Fruit fly (Drosophila melanogaster): ENCODE results near the gene bnl.

bnl gene

DNA sequence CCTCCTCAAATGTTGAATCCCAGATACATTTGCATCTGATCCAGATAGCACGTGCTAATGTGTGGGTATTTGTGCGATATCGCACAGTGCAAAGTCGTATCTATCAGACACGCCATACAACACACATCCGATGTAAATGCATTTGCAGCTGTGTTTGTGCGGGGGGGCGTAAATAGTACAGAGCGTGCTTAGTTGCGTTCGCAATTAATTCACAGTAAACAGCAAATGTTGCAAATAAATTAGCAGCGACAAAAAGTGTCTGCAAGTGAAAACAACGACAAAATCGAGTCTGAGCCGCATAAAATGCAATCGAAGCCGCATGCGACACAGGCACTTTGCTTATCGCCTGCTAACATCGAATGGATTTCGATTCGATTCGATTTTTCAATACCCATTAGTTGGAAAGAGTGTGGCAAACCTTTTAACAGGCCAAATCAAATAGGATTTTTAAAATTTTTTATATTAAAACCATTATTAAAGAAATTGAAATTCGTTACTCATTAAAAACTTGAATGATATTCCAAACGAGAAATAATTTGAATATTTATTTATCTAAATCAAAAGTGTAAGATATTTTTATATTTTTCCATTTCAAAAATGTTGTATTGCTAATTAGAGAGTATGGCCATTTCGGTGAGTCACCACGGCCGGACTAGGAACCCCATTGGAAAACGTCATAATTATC is 28.7 kb downstream of the bnl start:
- TF ChIP-seq tj (GFP tag; optimal IDR thresholded peaks at IDR 0.05) (peak; percentile 65), Mnt (GFP tag; optimal IDR thresholded peaks at IDR 0.05) (no peak)

DNA sequence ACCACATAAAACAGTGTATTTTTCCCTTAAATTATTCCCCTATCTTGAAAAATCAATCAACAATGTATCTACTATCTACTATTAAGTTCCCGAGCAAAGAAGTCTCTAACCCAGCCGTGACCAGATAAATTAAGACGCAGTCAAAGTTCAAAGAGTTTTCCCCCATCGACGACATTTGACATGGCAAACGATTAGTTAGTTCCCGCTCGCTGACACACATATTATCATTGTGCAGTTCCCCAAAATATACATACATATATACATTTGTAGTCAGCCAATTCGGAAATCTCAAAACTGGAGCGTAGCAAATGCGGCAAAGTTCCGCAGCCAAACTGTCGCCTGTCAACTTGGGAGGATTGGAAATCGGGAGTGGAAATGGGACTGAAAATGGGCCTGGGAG is 29.5 kb downstream of the bnl start:
- TF ChIP-seq Clk (GFP tag; optimal IDR thresholded peaks at IDR 0.05) (no peak), CG33017 (tag; optimal IDR thresholded peaks at IDR 0.05) (no peak)

DNA sequence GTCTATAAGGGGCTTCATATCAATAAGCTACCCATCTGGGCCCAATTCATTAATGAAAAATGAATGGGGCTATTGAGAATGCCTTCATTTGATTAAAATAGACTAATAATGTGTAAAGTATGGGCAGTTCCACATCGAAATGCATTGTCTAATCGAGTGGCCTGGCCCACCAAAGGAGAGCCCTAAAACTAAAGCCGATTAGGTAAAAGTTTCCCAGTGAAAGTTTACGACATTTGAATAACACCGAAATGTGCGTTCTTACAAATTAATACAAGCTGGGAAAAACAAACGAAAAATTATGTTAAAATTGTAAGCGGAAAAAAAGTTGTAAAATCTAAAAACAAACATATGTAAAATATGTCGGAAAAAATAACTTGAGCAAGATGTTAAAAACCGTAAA is 31.7 kb downstream of the bnl start:
- TF ChIP-seq cnc (optimal IDR thresholded peaks at IDR 0.05) (no peak), CG5204 (GFP tag; optimal IDR thresholded peaks at IDR 0.05) (no peak), CG12768 (GFP tag; optimal IDR thresholded peaks at IDR 0.05) (no peak), CG14711 (tag; optimal IDR thresholded peaks at IDR 0.05) (no peak), CG33017 (tag; optimal IDR thresholded peaks at IDR 0.05) (no peak), Clk (GFP tag; optimal IDR thresholded peaks at IDR 0.05) (no peak)

DNA sequence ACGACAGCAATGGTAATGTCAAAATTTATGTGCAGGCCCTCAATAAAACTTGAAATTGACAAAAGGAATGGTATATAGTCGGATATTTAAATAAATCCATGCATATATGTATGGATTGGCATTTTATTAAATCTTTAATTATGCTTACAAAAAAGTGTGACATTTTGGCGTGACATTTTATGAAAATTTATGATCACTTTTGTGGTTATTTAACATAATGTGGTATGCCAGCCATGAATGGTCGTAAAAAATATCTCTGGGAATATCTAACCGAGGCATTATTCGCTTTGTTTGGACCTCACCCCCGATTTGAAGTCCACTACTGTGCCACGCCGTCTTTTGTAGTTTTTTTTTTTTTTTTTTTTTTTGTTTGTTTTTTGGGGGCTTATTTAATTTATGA is 33.1 kb downstream of the bnl start:
- no peak for TF ChIP-seq Hr96 (GFP tag; optimal IDR thresholded peaks at IDR 0.05)
- no peak for TF ChIP-seq Crg-1 (GFP tag; optimal IDR thresholded peaks at IDR 0.05)
- TF ChIP-seq CG5204 (GFP tag; optimal IDR thresholded peaks at IDR 0.05), result no peak
- no peak for TF ChIP-seq pad (GFP tag; optimal IDR thresholded peaks at IDR 0.05)
- no peak for TF ChIP-seq CG33017 (tag; optimal IDR thresholded peaks at IDR 0.05)
- TF ChIP-seq tj (GFP tag; optimal IDR thresholded peaks at IDR 0.05), result no peak
- no peak for TF ChIP-seq Clk (GFP tag; optimal IDR thresholded peaks at IDR 0.05)

DNA sequence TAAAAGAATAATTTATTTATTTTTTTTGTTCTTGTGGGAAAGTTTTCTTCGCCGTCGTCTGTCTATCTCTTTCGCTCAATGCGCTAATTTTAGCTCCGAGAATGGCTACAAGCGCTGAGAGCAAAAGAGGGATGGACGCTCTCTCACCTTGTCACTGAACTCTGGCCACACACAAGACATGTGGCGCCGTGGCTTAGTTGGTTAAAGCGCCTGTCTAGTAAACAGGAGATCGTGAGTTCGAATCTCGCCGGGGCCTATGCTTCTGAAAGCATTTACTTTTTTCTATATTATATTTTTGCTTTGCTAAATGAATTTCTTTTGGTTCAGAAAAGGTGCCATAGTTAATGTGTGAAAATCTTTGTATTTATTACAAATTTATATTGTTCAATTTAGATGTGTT is 34.1 kb downstream of the bnl start:
- no peak for TF ChIP-seq Crg-1 (GFP tag; optimal IDR thresholded peaks at IDR 0.05)

DNA sequence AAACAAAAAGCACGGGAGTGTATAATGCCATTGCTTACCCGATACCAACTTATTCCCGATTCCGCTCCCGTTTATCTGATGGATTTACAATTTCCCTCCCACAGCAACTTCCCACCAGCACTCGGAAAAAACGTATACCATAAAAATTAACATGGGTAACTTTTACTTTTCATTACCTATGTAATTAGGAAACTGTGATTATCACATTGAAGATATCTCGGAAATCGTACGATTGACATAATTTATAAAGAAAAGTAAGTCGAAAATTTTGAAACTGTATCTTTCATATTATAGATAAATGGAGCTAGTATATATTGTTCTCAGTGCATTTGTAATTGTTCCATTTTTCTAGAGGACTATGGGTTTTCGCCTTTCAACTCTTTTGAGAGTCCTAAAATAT is 34.9 kb downstream of the bnl start:
- TF ChIP-seq pad (GFP tag; optimal IDR thresholded peaks at IDR 0.05) (no peak), CG14711 (tag; optimal IDR thresholded peaks at IDR 0.05) (no peak), CG33017 (tag; optimal IDR thresholded peaks at IDR 0.05) (no peak), CG7045 (GFP tag; optimal IDR thresholded peaks at IDR 0.05) (no peak), bab1 (GFP tag; optimal IDR thresholded peaks at IDR 0.05) (no peak)

DNA sequence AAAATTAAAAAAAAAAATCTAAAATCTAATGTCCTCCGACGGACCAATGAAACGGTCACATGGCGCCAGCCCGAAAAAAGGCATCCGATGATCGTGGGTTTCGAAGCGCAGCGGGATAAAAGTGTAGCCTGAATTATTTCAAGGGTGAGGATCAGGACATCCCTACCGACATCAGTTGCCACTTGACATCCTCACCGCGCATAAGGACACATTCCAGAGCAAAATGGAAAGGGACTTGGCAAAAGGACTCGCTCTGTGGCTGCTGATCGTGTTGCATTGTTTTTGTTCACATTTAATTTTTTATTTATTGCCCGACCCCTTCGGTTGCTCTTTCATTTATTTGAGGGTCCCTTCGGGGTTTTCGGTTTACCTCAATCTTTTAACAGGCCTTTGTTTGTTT is 37.0 kb downstream of the bnl start:
- TF ChIP-seq CG1620 (GFP tag; optimal IDR thresholded peaks at IDR 0.05) (no peak), CG12768 (GFP tag; optimal IDR thresholded peaks at IDR 0.05) (no peak), CG5204 (GFP tag; optimal IDR thresholded peaks at IDR 0.05) (no peak), CG14711 (tag; optimal IDR thresholded peaks at IDR 0.05) (no peak), Clk (GFP tag; optimal IDR thresholded peaks at IDR 0.05) (no peak), CG7101 (tag; optimal IDR thresholded peaks at IDR 0.05) (no peak), CG7045 (GFP tag; optimal IDR thresholded peaks at IDR 0.05) (no peak), toe (GFP tag; optimal IDR thresholded peaks at IDR 0.05) (no peak), Crg-1 (GFP tag; optimal IDR thresholded peaks at IDR 0.05) (no peak), Mnt (GFP tag; optimal IDR thresholded peaks at IDR 0.05) (no peak)

DNA sequence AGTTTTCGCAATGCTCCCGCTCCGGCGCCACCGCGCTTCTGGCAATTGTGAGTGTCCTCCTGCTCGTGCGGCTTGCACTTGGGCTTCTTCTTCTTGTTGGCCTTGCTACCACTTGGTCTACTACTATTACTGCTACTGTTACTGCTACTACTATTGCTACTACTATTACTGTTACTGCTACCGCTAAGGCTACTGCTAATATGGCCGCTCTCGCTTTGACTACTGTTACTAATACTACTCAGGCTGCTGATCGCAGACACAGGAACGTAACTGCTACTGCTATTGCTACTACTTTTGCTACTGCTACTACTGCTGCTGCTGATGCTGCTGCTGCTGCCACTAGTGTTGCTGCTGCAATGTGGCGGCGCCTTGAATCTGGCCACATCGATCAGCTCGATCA is 39.8 kb downstream of the bnl start:
- TF ChIP-seq cnc (optimal IDR thresholded peaks at IDR 0.05) (no peak), toe (GFP tag; optimal IDR thresholded peaks at IDR 0.05) (no peak), CG12768 (GFP tag; optimal IDR thresholded peaks at IDR 0.05) (no peak), CG7101 (tag; optimal IDR thresholded peaks at IDR 0.05) (no peak), cic (GFP tag; optimal IDR thresholded peaks at IDR 0.05) (no peak), CG5204 (GFP tag; optimal IDR thresholded peaks at IDR 0.05) (no peak), pad (GFP tag; optimal IDR thresholded peaks at IDR 0.05) (no peak), tj (GFP tag; optimal IDR thresholded peaks at IDR 0.05) (no peak), bab1 (GFP tag; optimal IDR thresholded peaks at IDR 0.05) (no peak), Hr96 (GFP tag; optimal IDR thresholded peaks at IDR 0.05) (no peak), ovo (GFP tag; optimal IDR thresholded peaks at IDR 0.05) (no peak), CG1620 (GFP tag; optimal IDR thresholded peaks at IDR 0.05) (no peak), kay (GFP tag; ENCODE audit: borderline replicate concordance) (no peak)

DNA sequence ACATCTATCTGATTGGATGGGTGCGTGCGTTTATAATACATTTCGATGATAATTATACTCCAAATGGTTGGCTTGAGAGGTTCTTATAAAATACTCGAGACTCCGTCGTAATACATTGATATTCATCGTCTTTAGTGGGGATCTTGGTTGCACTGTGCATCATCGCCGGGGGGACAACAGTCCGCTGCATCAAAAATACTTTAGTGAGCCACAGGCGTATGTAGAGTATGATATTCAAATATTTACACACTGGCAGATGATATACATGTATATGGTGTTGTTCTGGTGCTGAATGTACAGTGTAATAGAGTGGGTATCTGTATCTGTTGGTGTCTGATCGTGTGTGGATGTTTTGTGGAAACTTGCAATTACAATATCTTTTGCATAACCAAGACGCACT is 41.3 kb downstream of the bnl start:
- TF ChIP-seq cnc (optimal IDR thresholded peaks at IDR 0.05), result no peak
- no peak for TF ChIP-seq Clk (GFP tag; optimal IDR thresholded peaks at IDR 0.05)
- no peak for TF ChIP-seq bab1 (GFP tag; optimal IDR thresholded peaks at IDR 0.05)
- TF ChIP-seq toe (GFP tag; optimal IDR thresholded peaks at IDR 0.05), result no peak
- no peak for TF ChIP-seq CG7101 (tag; optimal IDR thresholded peaks at IDR 0.05)
- no peak for TF ChIP-seq pad (GFP tag; optimal IDR thresholded peaks at IDR 0.05)
- TF ChIP-seq CG14711 (tag; optimal IDR thresholded peaks at IDR 0.05), result no peak

Data from whole organism, adult.